Worm (Caenorhabditis elegans): ENCODE results near the gene T13G4.4.

Gene T13G4.4

DNA sequence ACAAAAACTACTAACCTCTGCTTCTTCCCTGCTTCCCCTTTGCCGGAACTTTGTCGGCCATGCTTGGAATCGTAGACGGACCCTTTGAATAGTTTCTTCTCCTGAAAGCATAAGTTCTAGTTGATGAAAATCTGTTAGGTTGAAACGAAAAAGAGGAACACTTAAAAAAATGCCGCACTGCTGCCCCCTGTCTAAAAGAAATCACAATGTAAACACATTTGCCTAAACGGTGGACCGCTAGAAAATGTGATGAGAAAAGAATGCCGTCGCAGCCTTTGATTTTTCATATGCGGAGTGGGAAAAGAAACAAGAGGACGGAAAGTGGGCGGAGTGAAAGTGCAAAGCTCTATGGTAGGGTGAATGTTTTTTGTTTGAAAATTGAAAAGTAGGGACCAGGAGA lies 14.6 kb upstream of the T13G4.4 start, which contains the start of gene T13G4.7:
TSS of gene T13G4.7 (minus strand) at position 101 of the 400 bp plus-strand sequence.
- no peak for TF ChIP-seq ceh-9 (tag; optimal IDR thresholded peaks at IDR 0.05)
- TF ChIP-seq egl-5 (tag; optimal IDR thresholded peaks at IDR 0.05), result no peak
- TF ChIP-seq ceh-28 (tag; optimal IDR thresholded peaks at IDR 0.05), result no peak

DNA sequence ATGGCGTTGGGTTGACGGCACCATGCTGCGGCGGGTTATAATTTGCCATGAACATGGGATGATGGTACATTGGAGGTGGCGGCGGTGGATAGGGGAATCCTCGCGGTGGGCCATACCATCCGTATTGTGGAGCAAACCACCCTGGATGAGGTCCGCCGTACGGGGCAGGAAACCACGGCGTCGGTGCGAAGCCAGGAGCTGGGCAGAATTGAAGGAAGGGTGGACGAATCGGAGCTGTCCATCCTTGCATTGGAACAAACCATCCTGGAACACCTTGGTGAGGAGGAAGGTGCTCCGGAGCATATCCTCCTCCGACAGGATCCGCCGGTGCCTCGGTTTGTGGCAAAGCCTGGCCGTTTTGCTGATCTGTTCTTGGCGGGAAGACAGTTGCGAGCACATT lies 11.2 kb upstream of the T13G4.4 start:
- TF ChIP-seq lin-39 (tag; optimal IDR thresholded peaks at IDR 0.05), result no peak
- TF ChIP-seq elt-1 (tag; optimal IDR thresholded peaks at IDR 0.05), result no peak
- TF ChIP-seq hmg-11 (tag; optimal IDR thresholded peaks at IDR 0.05), result no peak
- no peak for TF ChIP-seq tbx-2 (tag; optimal IDR thresholded peaks at IDR 0.05)
- TF ChIP-seq unc-62 (GFP tag; optimal IDR thresholded peaks at IDR 0.05), result no peak
- no peak for TF ChIP-seq elt-3 (tag; optimal IDR thresholded peaks at IDR 0.05)
- no peak for TF ChIP-seq fos-1 (tag; optimal IDR thresholded peaks at IDR 0.05)
- TF ChIP-seq ceh-82 (tag; optimal IDR thresholded peaks at IDR 0.05), result no peak
- no peak for TF ChIP-seq nhr-12 (tag; optimal IDR thresholded peaks at IDR 0.05)
- no peak for TF ChIP-seq skn-1 (tag; optimal IDR thresholded peaks at IDR 0.05)
- no peak for TF ChIP-seq ztf-11 (tag; optimal IDR thresholded peaks at IDR 0.05)
- no peak for TF ChIP-seq nhr-67 (tag; optimal IDR thresholded peaks at IDR 0.05)
- TF ChIP-seq sea-2 (GFP tag; optimal IDR thresholded peaks at IDR 0.05), result no peak
- no peak for TF ChIP-seq nhr-237 (tag; optimal IDR thresholded peaks at IDR 0.05)
- TF ChIP-seq snpc-4 (tag; optimal IDR thresholded peaks at IDR 0.05), result no peak
- TF ChIP-seq nhr-43 (tag; optimal IDR thresholded peaks at IDR 0.05; ENCODE audit: poor library complexity, severe bottlenecking), result no peak
- TF ChIP-seq egl-5 (tag; optimal IDR thresholded peaks at IDR 0.05), result no peak
- no peak for TF ChIP-seq mml-1 (tag; optimal IDR thresholded peaks at IDR 0.05)
- no peak for TF ChIP-seq lin-15B (tag; optimal IDR thresholded peaks at IDR 0.05)
- no peak for TF ChIP-seq mdl-1 (tag; optimal IDR thresholded peaks at IDR 0.05)

DNA sequence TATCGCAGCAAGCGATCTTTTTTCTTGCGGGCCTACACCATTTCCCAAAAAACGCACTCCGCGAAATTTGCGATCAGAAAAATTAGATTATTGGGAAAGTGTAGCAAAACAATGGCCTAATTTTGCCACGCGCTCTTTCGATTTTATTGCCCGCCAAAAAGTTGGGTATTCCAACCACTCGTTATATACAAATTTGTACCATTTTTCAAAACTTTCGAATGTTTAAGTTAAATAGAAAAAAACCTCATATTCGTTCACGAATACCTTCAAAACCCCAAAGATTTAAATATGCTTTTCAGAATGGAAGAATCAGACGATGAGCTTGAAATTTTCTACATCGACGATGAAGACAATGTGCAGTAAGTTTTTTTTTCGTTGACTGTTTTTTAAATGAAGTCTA lies 1.4 kb upstream of the T13G4.4 start, which contains the start of gene T13G4.1:
TSS of gene T13G4.1 (plus strand) at position 301 of the 400 bp plus-strand sequence.
- TF ChIP-seq elt-3 (tag; optimal IDR thresholded peaks at IDR 0.05) (no peak), hmg-11 (tag; optimal IDR thresholded peaks at IDR 0.05) (no peak), lin-39 (tag; optimal IDR thresholded peaks at IDR 0.05) (no peak), nhr-43 (tag; optimal IDR thresholded peaks at IDR 0.05; ENCODE audit: poor library complexity, severe bottlenecking) (no peak), aly-2 (tag; optimal IDR thresholded peaks at IDR 0.05) (no peak), jun-1 (tag; optimal IDR thresholded peaks at IDR 0.05) (no peak), zag-1 (tag; optimal IDR thresholded peaks at IDR 0.05) (no peak), pha-4 (tag; optimal IDR thresholded peaks at IDR 0.05) (no peak), nhr-76 (tag; optimal IDR thresholded peaks at IDR 0.05) (no peak), sea-2 (GFP tag; optimal IDR thresholded peaks at IDR 0.05) (no peak), R02D3.7 (tag; optimal IDR thresholded peaks at IDR 0.05) (no peak), lin-15B (tag; optimal IDR thresholded peaks at IDR 0.05) (no peak), nhr-67 (tag; optimal IDR thresholded peaks at IDR 0.05) (no peak)

DNA sequence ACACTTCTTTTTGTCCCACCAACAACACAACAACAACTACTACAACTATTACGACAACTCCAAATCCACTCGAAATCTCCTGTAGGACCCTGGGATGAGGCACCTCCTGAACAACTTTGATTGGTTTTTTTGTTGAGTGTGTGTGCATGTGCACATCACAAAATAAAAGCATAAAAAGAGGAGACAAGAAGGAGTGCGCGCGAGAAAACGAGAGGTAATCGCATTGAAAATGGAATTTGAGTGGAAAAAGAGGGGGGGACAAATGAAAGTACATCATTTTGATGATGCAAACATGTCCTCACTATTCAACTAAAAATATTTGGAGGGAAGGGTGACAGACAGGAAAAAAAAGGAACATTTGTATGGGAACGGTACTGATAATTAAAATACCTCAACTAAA lies 6.0 kb downstream of the T13G4.4 start:
- no peak for TF ChIP-seq nhr-12 (tag; optimal IDR thresholded peaks at IDR 0.05)
- TF ChIP-seq fkh-10 (GFP tag; optimal IDR thresholded peaks at IDR 0.05), result peak; percentile 57
- peak; percentile 17 for TF ChIP-seq nfya-1 (tag; optimal IDR thresholded peaks at IDR 0.05; ENCODE audit: insufficient read depth)

DNA sequence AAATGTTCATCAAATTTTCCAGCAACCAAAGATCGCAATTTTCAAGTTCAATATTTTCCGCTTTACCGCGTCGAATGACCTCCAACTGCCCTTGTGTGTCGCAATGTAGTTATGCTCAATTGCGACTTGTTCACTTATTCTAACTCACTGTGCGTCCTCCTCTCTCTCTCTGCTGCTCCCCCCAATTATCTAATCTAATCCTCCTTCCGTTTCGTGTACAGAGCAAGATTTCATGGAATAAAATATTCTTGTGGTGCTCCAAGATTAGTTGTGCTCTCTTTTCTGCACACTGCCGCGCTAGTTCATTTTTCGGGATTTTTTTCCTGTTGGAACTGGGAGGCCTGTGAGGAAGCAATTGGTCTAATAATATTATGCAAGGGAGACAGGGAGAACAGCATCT lies 7.5 kb downstream of the T13G4.4 start:
- TF ChIP-seq snpc-4 (tag; optimal IDR thresholded peaks at IDR 0.05) (no peak), ceh-9 (tag; optimal IDR thresholded peaks at IDR 0.05) (no peak), sea-2 (GFP tag; optimal IDR thresholded peaks at IDR 0.05) (no peak), ztf-4 (tag; optimal IDR thresholded peaks at IDR 0.05) (no peak), egl-27 (tag; optimal IDR thresholded peaks at IDR 0.05) (no peak), nhr-67 (tag; optimal IDR thresholded peaks at IDR 0.05) (no peak), mdl-1 (tag; optimal IDR thresholded peaks at IDR 0.05) (no peak), pha-4 (tag; optimal IDR thresholded peaks at IDR 0.05) (no peak), ztf-11 (tag; optimal IDR thresholded peaks at IDR 0.05) (no peak), elt-2 (tag; optimal IDR thresholded peaks at IDR 0.05) (no peak), elt-1 (tag; optimal IDR thresholded peaks at IDR 0.05) (no peak), nhr-25 (tag; optimal IDR thresholded peaks at IDR 0.05) (no peak), nhr-28 (tag; optimal IDR thresholded peaks at IDR 0.05) (no peak), ZK546.5 (tag; optimal IDR thresholded peaks at IDR 0.05) (no peak), R02D3.7 (tag; optimal IDR thresholded peaks at IDR 0.05) (no peak)
